Worm (Caenorhabditis elegans): ENCODE results near the gene C16A11.4.

DNA sequence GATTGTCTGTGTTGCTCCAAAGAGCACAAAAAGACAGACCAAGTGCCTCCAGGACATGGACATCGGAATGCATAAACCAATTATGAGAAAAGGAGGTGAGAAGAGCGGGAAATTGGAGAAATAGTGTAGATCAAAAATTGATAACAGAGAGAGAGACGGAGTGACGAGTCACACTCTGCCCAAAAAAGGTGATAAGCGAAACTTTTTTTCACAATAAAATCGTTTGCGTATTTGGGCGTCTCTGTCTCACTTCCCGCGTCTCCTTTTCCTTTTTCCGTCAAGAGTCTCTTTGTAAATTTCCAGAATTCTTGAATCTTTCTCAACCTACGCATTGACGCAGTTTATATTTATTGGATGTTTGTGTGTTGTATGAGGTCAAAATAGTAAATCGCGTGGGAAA lies 32.7 kb upstream of the C16A11.4 start, which contains the start of gene mth-2:
- TF ChIP-seq madf-10 (tag; optimal IDR thresholded peaks at IDR 0.05) (no peak), mcd-1 (GFP tag; IDR thresholded peaks at IDR 0.05) (no peak), F10E7.11 (tag; optimal IDR thresholded peaks at IDR 0.05) (no peak), ets-4 (GFP tag; optimal IDR thresholded peaks at IDR 0.05) (no peak)

All from whole organism, young adult.